Worm (Caenorhabditis elegans) whole organism, L3 larva: Measurements from ENCODE around the gene T09A5.5.

Experiments
- elt-3 ChIP-seq, 3 experiments: fragments of 150-350 bp in 1 of 3; sonication (generic microtip) in 2 of 3; optimal IDR thresholded peaks; 2 replicates in 2 of 3; 4 replicates in 1 of 3; lab custom pipeline; 2014 to 2017; ENCODE audit warnings: missing biosample characterization in 3 of 3, missing genetic modification characterization in 3 of 3
- lin-39 ChIP-seq: fragments of 150-350 bp; optimal IDR thresholded peaks from 2 replicates; lab custom pipeline; 2018; ENCODE audit warnings: missing biosample characterization, missing genetic modification reagents, missing genetic modification characterization
- nhr-77 ChIP-seq: fragments of 150-350 bp; optimal IDR thresholded peaks from 2 replicates; lab custom pipeline; 2014; ENCODE audit warnings: missing biosample characterization, missing genetic modification characterization
- pqm-1 ChIP-seq: fragments of 150-350 bp; optimal IDR thresholded peaks from 2 replicates; lab custom pipeline; 2017; ENCODE audit warnings: missing biosample characterization, missing genetic modification characterization, inconsistent platforms

- TF ChIP-seq nhr-77 (tag; lab: Kevin White, UChicago) (no peak), pqm-1 (tag; lab: Kevin White, UChicago) (no peak), elt-3 (tag; optimal IDR thresholded peaks at IDR 0.05; lab: Kevin White, UChicago) (no peak), lin-39 (tag; lab: Kevin White, UChicago) (no peak)
Observed at ce11 chrII:7815406-7815805, 38.2 kb downstream of the T09A5.5 start.
